Worm (Caenorhabditis elegans) whole organism, young adult: Measurements from ENCODE around the gene str-111.

Experiments used
- B0019.2 ChIP-seq: fragments of 200-800 bp; sonication (Bioruptor generic); conservative IDR thresholded peaks from 2 replicates; pipeline ENCODE4 v1.3.6; 2022; ENCODE audit warnings: missing genetic modification reagents, missing genetic modification characterization, missing compliant biosample characterization
- F33H1.4 ChIP-seq: fragments of 200-800 bp; sonication (Bioruptor generic); IDR thresholded peaks from 2 replicates; pipeline ENCODE4 v1.3.6; 2022; ENCODE audit warnings: missing genetic modification reagents, missing genetic modification characterization, missing compliant biosample characterization
- die-1 ChIP-seq: sonication (generic microtip); optimal IDR thresholded peaks from 2 replicates; lab custom pipeline; 2016; ENCODE audit warnings: missing genotype, mild to moderate bottlenecking, missing genetic modification characterization, missing compliant biosample characterization
- lag-1 ChIP-seq: fragments of 200-800 bp; sonication (Bioruptor generic); IDR thresholded peaks from 2 replicates; pipeline ENCODE4 v1.3.6; 2022; ENCODE audit warnings: missing genetic modification reagents, missing genetic modification characterization, missing compliant biosample characterization
- lsl-1 ChIP-seq: fragments of 200-800 bp; sonication (Bioruptor generic); optimal IDR thresholded peaks from 2 replicates; lab custom pipeline; 2018; ENCODE audit warnings: mild to moderate bottlenecking, missing genetic modification characterization, moderate library complexity, missing compliant biosample characterization
- nfya-2 ChIP-seq: fragments of 200-800 bp; sonication (Bioruptor generic); IDR thresholded peaks from 2 replicates; pipeline ENCODE4 v1.3.6; 2022; ENCODE audit warnings: missing genetic modification reagents, missing genetic modification characterization, missing compliant biosample characterization
- pha-4 ChIP-seq: fragments of 150-350 bp; sonication (generic microtip); optimal IDR thresholded peaks from 2 replicates; lab custom pipeline; 2014; ENCODE audit warnings: missing biosample characterization, missing genetic modification reagents, missing genetic modification characterization
- sea-2 ChIP-seq: fragments of 200-800 bp; sonication (Bioruptor generic); IDR thresholded peaks from 2 replicates; pipeline ENCODE4 v1.3.6; 2022; ENCODE audit warnings: missing genetic modification characterization, missing compliant biosample characterization
- somi-1 ChIP-seq: fragments of 200-800 bp; sonication (Bioruptor generic); optimal IDR thresholded peaks from 2 replicates; lab custom pipeline; 2018; ENCODE audit warnings: mild to moderate bottlenecking, missing genetic modification characterization, missing compliant biosample characterization
- sptf-2 ChIP-seq: fragments of 200-800 bp; sonication (Bioruptor generic); optimal IDR thresholded peaks from 2 replicates; lab custom pipeline; 2018; ENCODE audit warnings: mild to moderate bottlenecking, missing genetic modification characterization, missing compliant biosample characterization
- xnd-1 ChIP-seq: sonication (generic microtip); optimal IDR thresholded peaks from 2 replicates; lab custom pipeline; 2016; ENCODE audit warnings: missing genotype, missing genetic modification reagents, missing genetic modification characterization, missing compliant biosample characterization
- zim-3 ChIP-seq: sonication (generic microtip); optimal IDR thresholded peaks from 2 replicates; lab custom pipeline; 2017; ENCODE audit warnings: mild to moderate bottlenecking, missing genetic modification characterization, moderate library complexity, missing compliant biosample characterization
- ztf-26 ChIP-seq: sonication (generic microtip); optimal IDR thresholded peaks from 2 replicates; lab custom pipeline; 2017; ENCODE audit warnings: missing genetic modification characterization, missing compliant biosample characterization

DNA sequence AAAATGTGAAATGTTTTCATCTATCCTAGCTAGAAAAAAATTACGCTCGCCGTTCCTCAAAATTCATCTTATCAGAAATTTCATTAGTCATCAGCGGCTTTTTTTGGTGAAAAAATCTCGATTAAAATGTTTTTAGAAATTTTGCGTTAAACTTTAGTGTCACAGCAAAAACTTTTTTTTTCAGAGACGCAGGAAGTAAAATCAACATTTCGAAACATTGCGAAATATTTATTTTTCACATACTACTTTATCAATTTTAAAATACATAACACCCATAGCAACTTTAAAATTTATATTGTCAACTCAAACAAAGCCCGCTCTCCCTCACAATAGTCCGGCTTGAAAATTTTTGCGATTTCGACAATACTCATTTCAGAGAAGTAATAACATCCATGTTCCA is 36.7 kb downstream of the str-111 start:
- TF ChIP-seq ztf-26 (tag; lab: Kevin White, UChicago) (no peak), nfya-2 (GFP tag; lab: Robert Waterston, UW) (no peak), lsl-1 (GFP tag; lab: Kevin White, UChicago) (no peak), xnd-1 (tag; lab: Kevin White, UChicago) (no peak), sptf-2 (GFP tag; lab: Kevin White, UChicago) (no peak), lag-1 (GFP tag; lab: Robert Waterston, UW) (no peak), zim-3 (tag; lab: Kevin White, UChicago) (no peak), F33H1.4 (no peak), die-1 (tag; lab: Kevin White, UChicago) (no peak), sea-2 (GFP tag; lab: Robert Waterston, UW) (no peak), somi-1 (GFP tag; lab: Kevin White, UChicago) (no peak), B0019.2 (GFP tag; lab: Robert Waterston, UW) (no peak), pha-4 (tag; lab: Kevin White, UChicago) (no peak)
